Worm (Caenorhabditis elegans) whole organism, midembryonic: ENCODE results near the gene srj-24.

Source experiments
- T22C8.4 ChIP-seq: fragments of 200-800 bp; sonication (Bioruptor generic); IDR thresholded peaks from 2 replicates; pipeline ENCODE4 v1.3.6; 2022; ENCODE audit warnings: missing genetic modification characterization, missing compliant biosample characterization
- cog-1 ChIP-seq: sonication (generic microtip); optimal IDR thresholded peaks from 2 replicates; lab custom pipeline; 2016; ENCODE audit warnings: missing genetic modification characterization, missing compliant biosample characterization
- flt-1 ChIP-seq: fragments of 200-800 bp; sonication (Bioruptor generic); IDR thresholded peaks from 2 replicates; pipeline ENCODE4 v1.3.6; 2022; ENCODE audit warnings: missing genetic modification characterization, missing compliant biosample characterization
- klf-2 ChIP-seq: fragments of 200-800 bp; sonication (Bioruptor generic); conservative IDR thresholded peaks from 2 replicates; pipeline ENCODE4 v1.3.6; 2022; ENCODE audit warnings: missing genetic modification reagents, missing genetic modification characterization, missing compliant biosample characterization
- med-1 ChIP-seq: sonication (generic microtip); optimal IDR thresholded peaks from 2 replicates; lab custom pipeline; 2017; ENCODE audit warnings: missing genetic modification characterization, mild to moderate bottlenecking, missing compliant biosample characterization, antibody characterized with exemption, missing genetic modification reagents; ENCODE audit not compliant: insufficient read depth
- ref-1 ChIP-seq: fragments of 200-800 bp; sonication (Bioruptor generic); conservative IDR thresholded peaks from 2 replicates; pipeline ENCODE4 v1.3.6; 2022; ENCODE audit warnings: missing genetic modification reagents, missing genetic modification characterization, missing compliant biosample characterization
- tab-1 ChIP-seq: fragments of 200-800 bp; sonication (Bioruptor generic); IDR thresholded peaks from 2 replicates; pipeline ENCODE4 v1.3.6; 2022; ENCODE audit warnings: missing genetic modification characterization, missing compliant biosample characterization
- ztf-23 ChIP-seq: fragments of 200-800 bp; sonication (Bioruptor generic); IDR thresholded peaks from 2 replicates; pipeline ENCODE4 v1.3.6; 2022; ENCODE audit warnings: missing genetic modification reagents, missing genetic modification characterization, missing compliant biosample characterization
- ztf-29 ChIP-seq: fragments of 200-800 bp; sonication (Bioruptor generic); IDR thresholded peaks from 2 replicates; pipeline ENCODE4 v1.3.6; 2022; ENCODE audit warnings: missing genetic modification reagents, missing genetic modification characterization, missing compliant biosample characterization

ce11 chrV:724946-725806 is 13.5 kb downstream of the srj-24 start:
- TF ChIP-seq klf-2 (no peak), flt-1 (0 out of 2 replicates have a peak, but pooled peaks have one; percentile 45), T22C8.4 (GFP tag; lab: Robert Waterston, UW) (no peak), tab-1 (no peak), ztf-23 (GFP tag; lab: Robert Waterston, UW) (no peak), ztf-29 (GFP tag; lab: Robert Waterston, UW) (no peak), cog-1 (tag; lab: Kevin White, UChicago) (no peak), med-1 (GFP tag; lab: Kevin White, UChicago) (no peak), ref-1 (GFP tag; lab: Robert Waterston, UW) (no peak)
